Fruit fly (Drosophila melanogaster): ENCODE data around the gene CG33128.

Gene CG33128

dm6 chr2L:1462136-1462535 lies 31.7 kb upstream of the CG33128 start (continued):
- no peak for TF ChIP-seq CG11723 (GFP tag; optimal IDR thresholded peaks at IDR 0.05)
- peak; percentile 61 for TF ChIP-seq Sry-δ (GFP tag; optimal IDR thresholded peaks at IDR 0.05)
- TF ChIP-seq Hey (tag; optimal IDR thresholded peaks at IDR 0.05), result no peak
- no peak for TF ChIP-seq cato (GFP tag; optimal IDR thresholded peaks at IDR 0.05; ENCODE audit: borderline replicate concordance)
- no peak for TF ChIP-seq cg (GFP tag; optimal IDR thresholded peaks at IDR 0.05)
- TF ChIP-seq CG15514 (GFP tag; optimal IDR thresholded peaks at IDR 0.05), result no peak
- 0 out of 3 replicates have a peak, but pooled peaks have one; percentile 54 for TF ChIP-seq z (GFP tag; IDR thresholded peaks at IDR 0.05)
- TF ChIP-seq zen (tag; optimal IDR thresholded peaks at IDR 0.05), result peak; percentile 24
- no peak for TF ChIP-seq Sox100B (GFP tag; optimal IDR thresholded peaks at IDR 0.05)
- peak; percentile 17 for TF ChIP-seq CG2678 (tag; optimal IDR thresholded peaks at IDR 0.05)
- peak; percentile 70 for TF ChIP-seq CG14860 (GFP tag; IDR thresholded peaks at IDR 0.05; ENCODE audit: partially characterized antibody)
- no peak for TF ChIP-seq CG31365 (tag; optimal IDR thresholded peaks at IDR 0.05)
- peak; percentile 45 for TF ChIP-seq grau (tag; optimal IDR thresholded peaks at IDR 0.05)
- peak; percentile 35 for TF ChIP-seq E2f2 (GFP tag; IDR thresholded peaks at IDR 0.05)
- TF ChIP-seq CG18599 (GFP tag; optimal IDR thresholded peaks at IDR 0.05), result no peak
- peak; percentile 22 for TF ChIP-seq CG4424 (GFP tag; optimal IDR thresholded peaks at IDR 0.05)
- peak; percentile 18 for TF ChIP-seq PHDP (tag; optimal IDR thresholded peaks at IDR 0.05)
- TF ChIP-seq CG15011 (GFP tag; optimal IDR thresholded peaks at IDR 0.05), result no peak
- no peak for TF ChIP-seq Myb (GFP tag; optimal IDR thresholded peaks at IDR 0.05)
- no peak for TF ChIP-seq Aef1 (GFP tag; IDR thresholded peaks at IDR 0.05)
- no peak for TF ChIP-seq Dp (GFP tag; optimal IDR thresholded peaks at IDR 0.05)
- TF ChIP-seq hkb (optimal IDR thresholded peaks at IDR 0.05), result no peak
- no peak for TF ChIP-seq hkb (GFP tag; IDR thresholded peaks at IDR 0.05)
- 0 out of 2 replicates have a peak, but pooled peaks have one; percentile 17 for TF ChIP-seq crol (GFP tag; IDR thresholded peaks at IDR 0.05)
- TF ChIP-seq sima (GFP tag; optimal IDR thresholded peaks at IDR 0.05), result no peak
- TF ChIP-seq mirr (GFP tag; optimal IDR thresholded peaks at IDR 0.05), result no peak
- TF ChIP-seq lov (optimal IDR thresholded peaks at IDR 0.05), result no peak
- peak; percentile 59; the same call in 1 of the 3 replicates for TF ChIP-seq lov (GFP tag; IDR thresholded peaks at IDR 0.05)
- peak; percentile 11 for TF ChIP-seq ATbp (GFP tag; optimal IDR thresholded peaks at IDR 0.05)
- TF ChIP-seq Nf-YB (GFP tag; optimal IDR thresholded peaks at IDR 0.05), result no peak
- TF ChIP-seq CG17361 (GFP tag; IDR thresholded peaks at IDR 0.05), result 0 out of 3 replicates have a peak, but pooled peaks have one; percentile 42
- TF ChIP-seq bsh (GFP tag; optimal IDR thresholded peaks at IDR 0.05), result peak in 1 of 2 experiments; percentile 62
- no peak for TF ChIP-seq bowl (GFP tag; IDR thresholded peaks at IDR 0.05)
- no peak for TF ChIP-seq CG12299 (tag; optimal IDR thresholded peaks at IDR 0.05)
- peak; percentile 36 for TF ChIP-seq unpg (GFP tag; optimal IDR thresholded peaks at IDR 0.05)
- no peak for TF ChIP-seq yki (optimal IDR thresholded peaks at IDR 0.05)
- TF ChIP-seq CG5953 (GFP tag; IDR thresholded peaks at IDR 0.05), result no peak
- TF ChIP-seq lmd (GFP tag; IDR thresholded peaks at IDR 0.05), result peak; percentile 57; the same call in 1 of the 2 replicates
- TF ChIP-seq sr (GFP tag; IDR thresholded peaks at IDR 0.05), result no peak
- no peak for TF ChIP-seq CG34376 (GFP tag; optimal IDR thresholded peaks at IDR 0.05)
- TF ChIP-seq ase (GFP tag; IDR thresholded peaks at IDR 0.05), result no peak
- peak in 1 of 3 experiments; percentile 76 for TF ChIP-seq lola (GFP tag; optimal IDR thresholded peaks at IDR 0.05)
- TF ChIP-seq knrl (GFP tag; IDR thresholded peaks at IDR 0.05; ENCODE audit: partially characterized antibody), result peak; percentile 70; the same call in 2 of the 3 replicates
- TF ChIP-seq CG3995 (GFP tag; optimal IDR thresholded peaks at IDR 0.05), result no peak
- TF ChIP-seq twi (tag; optimal IDR thresholded peaks at IDR 0.05), result peak; percentile 99
- TF ChIP-seq Fer1 (GFP tag; optimal IDR thresholded peaks at IDR 0.05), result no peak
- TF ChIP-seq MESR4 (GFP tag; optimal IDR thresholded peaks at IDR 0.05), result no peak
- TF ChIP-seq Hmx (GFP tag; optimal IDR thresholded peaks at IDR 0.05), result no peak
- no peak for TF ChIP-seq pita (GFP tag; optimal IDR thresholded peaks at IDR 0.05)
- 0 out of 2 replicates have a peak, but pooled peaks have one; percentile 13 for TF ChIP-seq klu (GFP tag; IDR thresholded peaks at IDR 0.05)
- TF ChIP-seq ara (GFP tag; IDR thresholded peaks at IDR 0.05), result peak; percentile 81
